Worm (Caenorhabditis elegans) whole organism, late embryonic: ENCODE measurements around the gene Y51A2D.8.

Source experiments
- ama-1 ChIP-seq: fragments of 150-350 bp; optimal IDR thresholded peaks from 2 replicates; lab custom pipeline; 2014
- hlh-30 ChIP-seq: sonication (generic microtip); optimal IDR thresholded peaks from 2 replicates; lab custom pipeline; 2017; ENCODE audit warnings: antibody characterized with exemption, missing genetic modification characterization, missing compliant biosample characterization; ENCODE audit not compliant: insufficient read depth
- nhr-232 ChIP-seq: sonication (generic microtip); optimal IDR thresholded peaks from 2 replicates; lab custom pipeline; 2016; ENCODE audit warnings: missing genetic modification characterization, missing compliant biosample characterization
- pha-4 ChIP-seq: fragments of 150-350 bp; optimal IDR thresholded peaks from 2 replicates; lab custom pipeline; 2018; ENCODE audit warnings: missing biosample characterization, missing genetic modification reagents, missing genetic modification characterization
- syd-9 ChIP-seq: sonication (generic microtip); optimal IDR thresholded peaks from 2 replicates; lab custom pipeline; 2016; ENCODE audit warnings: mild to moderate bottlenecking, missing genetic modification characterization, moderate library complexity, missing compliant biosample characterization
- tbx-2 ChIP-seq: sonication (generic microtip); optimal IDR thresholded peaks from 2 replicates; lab custom pipeline; 2016; ENCODE audit warnings: missing genetic modification characterization, missing compliant biosample characterization

ce11 chrV:18504610-18505009 is 49.0 kb downstream of the Y51A2D.8 start:
- TF ChIP-seq ama-1 (lab: Kevin White, UChicago) (no peak), hlh-30 (tag; lab: Kevin White, UChicago) (no peak), pha-4 (tag; lab: Kevin White, UChicago) (no peak), syd-9 (tag; lab: Kevin White, UChicago) (no peak), tbx-2 (no peak), nhr-232 (tag; lab: Kevin White, UChicago) (no peak)
